Fruit fly (Drosophila melanogaster) whole organism, larva: Measurements from ENCODE around the gene FASN2.

Experiments
- noc ChIP-seq: fragments of 200-800 bp; sonication (Bioruptor generic); optimal IDR thresholded peaks from 3 replicates; lab custom pipeline; 2019; ENCODE audit warnings: missing biosample characterization, mild to moderate bottlenecking, missing genetic modification characterization, moderate library complexity

The FASN2 gene

dm6 chr2L:3088238-3088874 lies 44.6 kb downstream of the FASN2 start:
- no peak for TF ChIP-seq noc (tag; lab: Kevin White, UChicago)

dm6 chr2L:3090245-3090644 lies 46.5 kb downstream of the FASN2 start:
- TF ChIP-seq noc (tag; lab: Kevin White, UChicago): no peak

dm6 chr2L:3092535-3092934 lies 48.8 kb downstream of the FASN2 start:
- TF ChIP-seq noc (tag; lab: Kevin White, UChicago): peak; percentile 83

- no peak for TF ChIP-seq noc (tag; lab: Kevin White, UChicago)
These were observed 51.4 kb downstream of the FASN2 start for dm6 chr2L:3094901-3095777.

dm6 chr2L:3099930-3100329 lies 56.2 kb downstream of the FASN2 start:
- TF ChIP-seq noc (tag; lab: Kevin White, UChicago): no peak

- no peak for TF ChIP-seq noc (tag; lab: Kevin White, UChicago)
These were observed 57.1 kb downstream of the FASN2 start for dm6 chr2L:3100812-3101211.
